Fruit fly (Drosophila melanogaster) whole organism, adult: ENCODE data around the gene CG5846.

ENCODE experiments used
- CG11617 ChIP-seq: fragments of 200-800 bp; sonication (Bioruptor generic); optimal IDR thresholded peaks from 2 replicates; lab custom pipeline; 2017; ENCODE audit warnings: mild to moderate bottlenecking, missing biosample characterization, missing genetic modification reagents, missing genetic modification characterization
- CG14711 ChIP-seq: fragments of 200-800 bp; sonication (Bioruptor generic); optimal IDR thresholded peaks from 2 replicates; lab custom pipeline; 2018; ENCODE audit warnings: missing biosample characterization, mild to moderate bottlenecking, missing genetic modification characterization, moderate library complexity
- Clk ChIP-seq: fragments of 200-800 bp; sonication (Bioruptor generic); optimal IDR thresholded peaks from 2 replicates; lab custom pipeline; 2017; ENCODE audit warnings: missing biosample characterization, missing genetic modification characterization
- Mnt ChIP-seq: fragments of 200-800 bp; sonication (Bioruptor generic); optimal IDR thresholded peaks from 2 replicates; lab custom pipeline; 2016; ENCODE audit warnings: missing biosample characterization, mild to moderate bottlenecking, missing genetic modification characterization
- ovo ChIP-seq: fragments of 200-800 bp; sonication (Bioruptor generic); optimal IDR thresholded peaks from 2 replicates; lab custom pipeline; 2016; ENCODE audit warnings: missing biosample characterization, missing genetic modification characterization
- pad ChIP-seq: fragments of 200-800 bp; sonication (Bioruptor generic); optimal IDR thresholded peaks from 3 replicates; lab custom pipeline; 2017; ENCODE audit warnings: missing biosample characterization, missing genetic modification characterization, mild to moderate bottlenecking, moderate library complexity, missing genetic modification reagents
- tj ChIP-seq: fragments of 200-800 bp; sonication (Bioruptor generic); optimal IDR thresholded peaks from 3 replicates; lab custom pipeline; 2017; ENCODE audit warnings: missing biosample characterization, mild to moderate bottlenecking, missing genetic modification characterization, moderate library complexity
- toe ChIP-seq: fragments of 200-800 bp; sonication (Bioruptor generic); optimal IDR thresholded peaks from 2 replicates; lab custom pipeline; 2016; ENCODE audit warnings: missing biosample characterization, missing genetic modification characterization

DNA sequence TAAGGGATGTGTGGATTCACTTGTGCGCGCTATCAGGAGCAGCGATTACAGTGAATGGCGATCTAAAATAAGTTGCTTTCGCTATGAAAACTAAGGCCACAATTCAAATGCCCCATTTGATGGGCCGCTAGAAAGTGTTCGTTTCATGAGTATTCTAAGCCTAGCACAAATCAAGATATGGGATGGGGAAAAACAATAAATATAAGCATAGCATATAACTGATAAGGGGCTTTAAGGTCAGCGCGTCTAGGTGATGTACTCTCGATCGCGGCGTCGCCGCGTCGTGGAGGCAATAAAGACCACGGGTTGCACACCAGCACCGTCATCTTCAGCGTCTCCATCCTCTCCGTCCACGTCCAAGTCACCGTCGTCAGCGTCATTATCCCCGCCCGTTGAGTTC is 3.7 kb upstream of the CG5846 start:
- TF ChIP-seq ovo (GFP tag; lab: Kevin White, UChicago) (no peak), pad (GFP tag; lab: Kevin White, UChicago) (no peak), CG11617 (GFP tag; lab: Kevin White, UChicago) (no peak), toe (GFP tag; lab: Kevin White, UChicago) (no peak), CG14711 (no peak), Clk (GFP tag; lab: Kevin White, UChicago) (no peak), Mnt (GFP tag; lab: Kevin White, UChicago) (no peak), tj (GFP tag; lab: Kevin White, UChicago) (no peak)
